Fruit fly (Drosophila melanogaster) whole organism, adult: ENCODE results near the gene Polr1E.

ENCODE experiments used
- CG11617 ChIP-seq: fragments of 200-800 bp; sonication (Bioruptor generic); optimal IDR thresholded peaks from 2 replicates; lab custom pipeline; 2017; ENCODE audit warnings: mild to moderate bottlenecking, missing biosample characterization, missing genetic modification reagents, missing genetic modification characterization
- CG12768 ChIP-seq: fragments of 200-800 bp; sonication (Bioruptor generic); optimal IDR thresholded peaks from 2 replicates; lab custom pipeline; 2017; ENCODE audit warnings: missing biosample characterization, missing genetic modification characterization, mild to moderate bottlenecking, moderate library complexity, missing genetic modification reagents
- CG14711 ChIP-seq: fragments of 200-800 bp; sonication (Bioruptor generic); optimal IDR thresholded peaks from 2 replicates; lab custom pipeline; 2018; ENCODE audit warnings: missing biosample characterization, mild to moderate bottlenecking, missing genetic modification characterization, moderate library complexity
- CG1620 ChIP-seq: fragments of 200-800 bp; sonication (Bioruptor generic); optimal IDR thresholded peaks from 2 replicates; lab custom pipeline; 2016; ENCODE audit warnings: missing biosample characterization, missing genetic modification characterization
- CG33017 ChIP-seq: fragments of 200-800 bp; sonication (Bioruptor generic); optimal IDR thresholded peaks from 2 replicates; lab custom pipeline; 2018; ENCODE audit warnings: missing biosample characterization, mild to moderate bottlenecking, missing genetic modification characterization, moderate library complexity
- CG5204 ChIP-seq: fragments of 200-800 bp; sonication (Bioruptor generic); optimal IDR thresholded peaks from 2 replicates; lab custom pipeline; 2016; ENCODE audit warnings: missing biosample characterization, missing genetic modification characterization
- CG7045 ChIP-seq: fragments of 200-800 bp; sonication (Bioruptor generic); optimal IDR thresholded peaks from 2 replicates; lab custom pipeline; 2017; ENCODE audit warnings: missing biosample characterization, mild to moderate bottlenecking, missing genetic modification characterization
- Clk ChIP-seq: fragments of 200-800 bp; sonication (Bioruptor generic); optimal IDR thresholded peaks from 2 replicates; lab custom pipeline; 2017; ENCODE audit warnings: missing biosample characterization, missing genetic modification characterization
- Hr96 ChIP-seq: fragments of 200-800 bp; sonication (Bioruptor generic); optimal IDR thresholded peaks from 2 replicates; lab custom pipeline; 2016; ENCODE audit warnings: missing biosample characterization, missing genetic modification characterization
- Mnt ChIP-seq: fragments of 200-800 bp; sonication (Bioruptor generic); optimal IDR thresholded peaks from 2 replicates; lab custom pipeline; 2016; ENCODE audit warnings: missing biosample characterization, mild to moderate bottlenecking, missing genetic modification characterization
- bab1 ChIP-seq: fragments of 200-800 bp; sonication (Bioruptor generic); optimal IDR thresholded peaks from 3 replicates; lab custom pipeline; 2019; ENCODE audit warnings: missing biosample characterization, mild to moderate bottlenecking, missing genetic modification characterization, moderate library complexity
- kay ChIP-seq: fragments of 200-800 bp; sonication (Bioruptor generic); peaks from one replicate; lab custom pipeline; 2016; ENCODE audit warnings: missing biosample characterization, missing genetic modification characterization, borderline replicate concordance
- ovo ChIP-seq: fragments of 200-800 bp; sonication (Bioruptor generic); optimal IDR thresholded peaks from 2 replicates; lab custom pipeline; 2016; ENCODE audit warnings: missing biosample characterization, missing genetic modification characterization
- tj ChIP-seq: fragments of 200-800 bp; sonication (Bioruptor generic); optimal IDR thresholded peaks from 3 replicates; lab custom pipeline; 2017; ENCODE audit warnings: missing biosample characterization, mild to moderate bottlenecking, missing genetic modification characterization, moderate library complexity

- TF ChIP-seq CG11617 (GFP tag; lab: Kevin White, UChicago): peak; percentile 44
- no peak for TF ChIP-seq CG14711 (tag; lab: Kevin White, UChicago)
- no peak for TF ChIP-seq tj (GFP tag; lab: Kevin White, UChicago)
- no peak for TF ChIP-seq bab1
- no peak for TF ChIP-seq kay (GFP tag; lab: Kevin White, UChicago)
- TF ChIP-seq CG7045 (GFP tag; lab: Kevin White, UChicago): no peak
- no peak for TF ChIP-seq CG1620 (GFP tag; lab: Kevin White, UChicago)
- no peak for TF ChIP-seq CG5204
- peak; percentile 74 for TF ChIP-seq CG33017 (tag; lab: Kevin White, UChicago)
- peak; percentile 42 for TF ChIP-seq Clk (GFP tag; lab: Kevin White, UChicago)
- no peak for TF ChIP-seq Mnt (GFP tag; lab: Kevin White, UChicago)
- TF ChIP-seq Hr96 (GFP tag; lab: Kevin White, UChicago): no peak
- TF ChIP-seq CG12768 (GFP tag; lab: Kevin White, UChicago): peak; percentile 26
- TF ChIP-seq ovo (GFP tag; lab: Kevin White, UChicago): peak; percentile 59
Observed at dm6 chr3R:18311368-18311919, 9.9 kb upstream of the Polr1E start.
